Fruit fly (Drosophila melanogaster): ENCODE results near the gene LeuRS.
A peak's percentile ranks its signal among the peaks of the same experiment; 100 is the strongest.

The LeuRS gene

dm6 chr2L:3534227-3534842 lies 19.9 kb upstream of the LeuRS start (continued):
- peak; percentile 75 for TF ChIP-seq Sox102F (GFP tag; optimal IDR thresholded peaks at IDR 0.05)
- TF ChIP-seq jigr1 (GFP tag; IDR thresholded peaks at IDR 0.05): no peak
- no peak for TF ChIP-seq CG6791 (GFP tag; IDR thresholded peaks at IDR 0.05; ENCODE audit: partially characterized antibody)
- 0 out of 3 replicates have a peak, but pooled peaks have one; percentile 10 for TF ChIP-seq CG2889 (GFP tag; IDR thresholded peaks at IDR 0.05)
- TF ChIP-seq HLH4C (GFP tag; IDR thresholded peaks at IDR 0.05; ENCODE audit: partially characterized antibody): no peak
- TF ChIP-seq D19B (GFP tag; optimal IDR thresholded peaks at IDR 0.05): no peak
- TF ChIP-seq sqz (GFP tag; optimal IDR thresholded peaks at IDR 0.05): no peak
- TF ChIP-seq az2 (GFP tag; optimal IDR thresholded peaks at IDR 0.05): peak; percentile 60
- no peak for TF ChIP-seq maf-S (GFP tag; optimal IDR thresholded peaks at IDR 0.05)
- no peak for TF ChIP-seq CG33557 (GFP tag; optimal IDR thresholded peaks at IDR 0.05)
- peak; percentile 74 for TF ChIP-seq gem (tag; optimal IDR thresholded peaks at IDR 0.05)
- 0 out of 3 replicates have a peak, but pooled peaks have one; percentile 15 for TF ChIP-seq Mrtf (GFP tag; IDR thresholded peaks at IDR 0.05)
- no peak for TF ChIP-seq CG8281 (tag; optimal IDR thresholded peaks at IDR 0.05)
- TF ChIP-seq slp2 (GFP tag; optimal IDR thresholded peaks at IDR 0.05): peak; percentile 43
- TF ChIP-seq repo (GFP tag; optimal IDR thresholded peaks at IDR 0.05): peak; percentile 31
- TF ChIP-seq E2f2 (GFP tag; IDR thresholded peaks at IDR 0.05): no peak; the same call in 1 of the 2 replicates
- no peak for TF ChIP-seq Hr39 (optimal IDR thresholded peaks at IDR 0.05)
- TF ChIP-seq Lim3 (GFP tag; IDR thresholded peaks at IDR 0.05): no peak
- TF ChIP-seq CTCF (GFP tag; optimal IDR thresholded peaks at IDR 0.05): no peak
- no peak for TF ChIP-seq da (GFP tag; optimal IDR thresholded peaks at IDR 0.05)
- TF ChIP-seq CG15269 (tag; optimal IDR thresholded peaks at IDR 0.05): peak; percentile 63
- peak; percentile 59 for TF ChIP-seq CG31441 (GFP tag; IDR thresholded peaks at IDR 0.05)
- no peak for TF ChIP-seq CG11247 (GFP tag; IDR thresholded peaks at IDR 0.05)
- no peak for TF ChIP-seq tll (GFP tag; optimal IDR thresholded peaks at IDR 0.05)
- TF ChIP-seq sens (GFP tag): peak; percentile 91
- TF ChIP-seq bowl (GFP tag; IDR thresholded peaks at IDR 0.05): no peak
- TF ChIP-seq CG4707 (GFP tag; optimal IDR thresholded peaks at IDR 0.05): peak; percentile 14
- TF ChIP-seq bsh (GFP tag; optimal IDR thresholded peaks at IDR 0.05): peak; percentile 72 to 74
- TF ChIP-seq pros (GFP tag; optimal IDR thresholded peaks at IDR 0.05): no peak
- no peak for TF ChIP-seq CG4404 (GFP tag; IDR thresholded peaks at IDR 0.05)
- no peak for TF ChIP-seq Sin3A (optimal IDR thresholded peaks at IDR 0.05)
- TF ChIP-seq CoRest (tag; optimal IDR thresholded peaks at IDR 0.05): peak; percentile 39
- no peak for TF ChIP-seq CG1792 (GFP tag; optimal IDR thresholded peaks at IDR 0.05)
- peak; percentile 33 for TF ChIP-seq CG13624 (GFP tag; optimal IDR thresholded peaks at IDR 0.05)
- no peak for TF ChIP-seq sima (GFP tag; optimal IDR thresholded peaks at IDR 0.05)
- TF ChIP-seq CG7839 (tag; optimal IDR thresholded peaks at IDR 0.05): peak; percentile 70
- TF ChIP-seq Myb (GFP tag; optimal IDR thresholded peaks at IDR 0.05): no peak
- TF ChIP-seq sob (GFP tag; IDR thresholded peaks at IDR 0.05): peak; percentile 77
- no peak for TF ChIP-seq CG3065 (GFP tag; optimal IDR thresholded peaks at IDR 0.05)
- peak; percentile 65; the same call in 1 of the 2 replicates for TF ChIP-seq CG17328 (GFP tag; IDR thresholded peaks at IDR 0.05)
- peak; percentile 40 for TF ChIP-seq CG12155 (GFP tag; optimal IDR thresholded peaks at IDR 0.05)
- TF ChIP-seq pho (GFP tag; optimal IDR thresholded peaks at IDR 0.05): no peak
- peak; percentile 28 for TF ChIP-seq gro (GFP tag; optimal IDR thresholded peaks at IDR 0.05)
- peak; percentile 75 for TF ChIP-seq ara (GFP tag; IDR thresholded peaks at IDR 0.05)
- no peak for TF ChIP-seq Hand (GFP tag; optimal IDR thresholded peaks at IDR 0.05)
- TF ChIP-seq ttk (GFP tag; IDR thresholded peaks at IDR 0.05): peak; percentile 58
- TF ChIP-seq CG17186 (GFP tag; optimal IDR thresholded peaks at IDR 0.05): no peak
- TF ChIP-seq nerfin-1 (tag; optimal IDR thresholded peaks at IDR 0.05): peak; percentile 15
- TF ChIP-seq Fer2 (tag; optimal IDR thresholded peaks at IDR 0.05): no peak
- peak; percentile 46 for TF ChIP-seq HLH54F (GFP tag; optimal IDR thresholded peaks at IDR 0.05)
- no peak for TF ChIP-seq CG6765 (GFP tag; optimal IDR thresholded peaks at IDR 0.05)
- TF ChIP-seq Atf6 (GFP tag; IDR thresholded peaks at IDR 0.05): peak; percentile 72
